Fruit fly (Drosophila melanogaster) whole organism, embryonic: ENCODE results near the gene Pdxk.
A peak's percentile ranks its signal among the peaks of the same experiment; 100 is the strongest.

ENCODE experiments used
- Bdp1 ChIP-seq: fragments of 200-800 bp; sonication (Bioruptor generic); optimal IDR thresholded peaks from 3 replicates; lab custom pipeline; 2016; ENCODE audit warnings: missing biosample characterization, missing genetic modification characterization
- BtbVII ChIP-seq: fragments of 200-800 bp; sonication (Bioruptor generic); optimal IDR thresholded peaks from 3 replicates; lab custom pipeline; 2017; ENCODE audit warnings: missing biosample characterization, mild to moderate bottlenecking, missing genetic modification characterization
- CG11247 ChIP-seq: fragments of 200-800 bp; sonication (Bioruptor generic); IDR thresholded peaks from 2 replicates; pipeline ENCODE4 v1.3.6; 2022; ENCODE audit warnings: missing biosample characterization, missing genetic modification characterization
- CG12155 ChIP-seq: fragments of 200-800 bp; sonication (Bioruptor generic); optimal IDR thresholded peaks from 3 replicates; lab custom pipeline; 2016; ENCODE audit warnings: missing biosample characterization, missing genetic modification characterization
- CG17612 ChIP-seq: fragments of 200-800 bp; sonication (Bioruptor generic); IDR thresholded peaks from 2 replicates; pipeline ENCODE4 v1.3.6; 2022; ENCODE audit warnings: missing biosample characterization, missing genetic modification characterization
- CG18262 ChIP-seq: fragments of 200-800 bp; optimal IDR thresholded peaks from 3 replicates; lab custom pipeline; 2019; ENCODE audit warnings: missing biosample characterization, mild to moderate bottlenecking, missing genetic modification characterization, moderate library complexity
- CG2129 ChIP-seq: fragments of 200-800 bp; sonication (Bioruptor generic); IDR thresholded peaks from 2 replicates; pipeline ENCODE4 v1.3.6; 2022; ENCODE audit warnings: missing biosample characterization, missing genetic modification characterization; ENCODE audit not compliant: partially characterized antibody
- CG31441 ChIP-seq: fragments of 200-800 bp; sonication (Bioruptor generic); IDR thresholded peaks from 2 replicates; pipeline ENCODE4 v1.3.6; 2022; ENCODE audit warnings: missing biosample characterization, missing genetic modification characterization
- CG5245 ChIP-seq: fragments of 200-800 bp; sonication (Bioruptor generic); optimal IDR thresholded peaks from 3 replicates; lab custom pipeline; 2016; ENCODE audit warnings: missing biosample characterization, missing genetic modification characterization
- CG6765 ChIP-seq: fragments of 200-800 bp; sonication (Bioruptor generic); optimal IDR thresholded peaks from 3 replicates; lab custom pipeline; 2017; ENCODE audit warnings: missing biosample characterization, mild to moderate bottlenecking, missing genetic modification characterization
- CG6791 ChIP-seq: fragments of 200-800 bp; sonication (Bioruptor generic); IDR thresholded peaks from 3 replicates; pipeline ENCODE4 v1.3.6; 2022; ENCODE audit warnings: missing biosample characterization, missing genetic modification characterization; ENCODE audit not compliant: partially characterized antibody
- CG7928 ChIP-seq: fragments of 200-800 bp; sonication (Bioruptor generic); optimal IDR thresholded peaks from 2 replicates; lab custom pipeline; 2017; ENCODE audit warnings: missing biosample characterization, mild to moderate bottlenecking, missing genetic modification characterization
- CG7963 ChIP-seq: fragments of 200-800 bp; sonication (Bioruptor generic); IDR thresholded peaks from 3 replicates; pipeline ENCODE4 v1.3.6; 2022; ENCODE audit warnings: missing biosample characterization, missing genetic modification characterization; ENCODE audit not compliant: partially characterized antibody
- D ChIP-seq, 2 experiments: fragments of 200-800 bp in 1 of 2; fragments of >200 bp in 1 of 2; sonication (Bioruptor generic) in 1 of 2; optimal IDR thresholded peaks; 2 replicates in 1 of 2; 3 replicates in 1 of 2; lab custom pipeline; 2017; ENCODE audit warnings: mild to moderate bottlenecking in 1 of 2, missing biosample characterization in 1 of 2, missing genetic modification characterization in 1 of 2, missing genetic modification reagents in 1 of 2
- Dp ChIP-seq: fragments of 200-800 bp; sonication (Bioruptor generic); optimal IDR thresholded peaks from 2 replicates; lab custom pipeline; 2018; ENCODE audit warnings: missing biosample characterization, mild to moderate bottlenecking, missing genetic modification characterization, moderate library complexity
- Elba2 ChIP-seq: fragments of 200-800 bp; sonication (Bioruptor generic); optimal IDR thresholded peaks from 3 replicates; lab custom pipeline; 2016; ENCODE audit warnings: missing biosample characterization, missing genetic modification characterization
- HLH3B ChIP-seq: fragments of 200-800 bp; sonication (Bioruptor generic); IDR thresholded peaks from 2 replicates; pipeline ENCODE4 v1.3.6; 2022; ENCODE audit warnings: missing biosample characterization, missing genetic modification characterization
- Hr51 ChIP-seq, 2 experiments: fragments of 200-800 bp; sonication (Bioruptor generic); optimal IDR thresholded peaks; 2 replicates in 1 of 2; 3 replicates in 1 of 2; lab custom pipeline; 2016 to 2018; ENCODE audit warnings: missing biosample characterization in 2 of 2, missing genetic modification characterization in 2 of 2, mild to moderate bottlenecking in 1 of 2, moderate library complexity in 1 of 2
- Hr78 ChIP-seq, 2 experiments: fragments of 200-800 bp in 1 of 2; fragments of >200 bp in 1 of 2; sonication (Bioruptor generic) in 1 of 2; optimal IDR thresholded peaks; 2 replicates each; lab custom pipeline; 2017 to 2019; ENCODE audit warnings: missing biosample characterization in 2 of 2, missing genetic modification characterization in 2 of 2, mild to moderate bottlenecking in 1 of 2, moderate library complexity in 1 of 2
- Lpt ChIP-seq: fragments of >200 bp; optimal IDR thresholded peaks from 2 replicates; lab custom pipeline; 2018; ENCODE audit warnings: missing biosample characterization, missing genetic modification characterization
- Max ChIP-seq: fragments of 200-800 bp; sonication (Bioruptor generic); optimal IDR thresholded peaks from 2 replicates; lab custom pipeline; 2016; ENCODE audit warnings: missing biosample characterization, mild to moderate bottlenecking, missing genetic modification characterization
- Meics ChIP-seq: fragments of 200-800 bp; sonication (Bioruptor generic); optimal IDR thresholded peaks from 2 replicates; lab custom pipeline; 2017; ENCODE audit warnings: missing biosample characterization, mild to moderate bottlenecking, missing genetic modification characterization
- NFAT ChIP-seq: fragments of 200-800 bp; sonication (Bioruptor generic); IDR thresholded peaks from 2 replicates; pipeline ENCODE4 v1.3.6; 2022; ENCODE audit warnings: missing biosample characterization, missing genetic modification characterization
- Rfx ChIP-seq: fragments of 200-800 bp; sonication (Bioruptor generic); IDR thresholded peaks from 2 replicates; pipeline ENCODE4 v1.3.6; 2022; ENCODE audit warnings: missing biosample characterization, missing genetic modification characterization
- Scr ChIP-seq: fragments of 200-800 bp; sonication (Bioruptor generic); IDR thresholded peaks from 2 replicates; pipeline ENCODE4 v1.3.6; 2022; ENCODE audit warnings: missing biosample characterization, missing genetic modification characterization; ENCODE audit not compliant: partially characterized antibody
- Vsx1 ChIP-seq: fragments of 200-800 bp; sonication (Bioruptor generic); optimal IDR thresholded peaks from 2 replicates; lab custom pipeline; 2017; ENCODE audit warnings: missing biosample characterization, mild to moderate bottlenecking, missing genetic modification characterization, missing genetic modification reagents
- bab2 ChIP-seq: fragments of 200-800 bp; sonication (Bioruptor generic); optimal IDR thresholded peaks from 2 replicates; lab custom pipeline; 2016; ENCODE audit warnings: missing biosample characterization, missing genetic modification characterization
- bigmax ChIP-seq: fragments of 200-800 bp; sonication (Bioruptor generic); optimal IDR thresholded peaks from 2 replicates; lab custom pipeline; 2018; ENCODE audit warnings: missing biosample characterization, mild to moderate bottlenecking, missing genetic modification characterization
- cg ChIP-seq: fragments of 200-800 bp; sonication (Bioruptor generic); optimal IDR thresholded peaks from 3 replicates; lab custom pipeline; 2019; ENCODE audit warnings: missing biosample characterization, mild to moderate bottlenecking, missing genetic modification characterization, moderate library complexity
- chinmo ChIP-seq: fragments of 200-800 bp; sonication (Bioruptor generic); IDR thresholded peaks from 4 replicates; pipeline ENCODE4 v1.3.6; 2022; ENCODE audit warnings: missing biosample characterization, missing genetic modification characterization; ENCODE audit not compliant: partially characterized antibody
- crc ChIP-seq: fragments of 200-800 bp; sonication (Bioruptor generic); optimal IDR thresholded peaks from 2 replicates; lab custom pipeline; 2016; ENCODE audit warnings: missing biosample characterization, missing genetic modification characterization
- disco-r ChIP-seq: fragments of 200-800 bp; sonication (Bioruptor generic); optimal IDR thresholded peaks from 2 replicates; lab custom pipeline; 2016; ENCODE audit warnings: missing biosample characterization, missing genetic modification characterization
- en ChIP-seq: fragments of 200-800 bp; sonication (Bioruptor generic); optimal IDR thresholded peaks from 2 replicates; lab custom pipeline; 2016; ENCODE audit warnings: missing biosample characterization, missing genetic modification characterization
- eve ChIP-seq, 2 experiments: fragments of >200 bp; optimal IDR thresholded peaks; 2 replicates each; lab custom pipeline; 2017; ENCODE audit warnings: missing biosample characterization in 2 of 2, missing genetic modification characterization in 2 of 2
- grn ChIP-seq: fragments of 200-800 bp; sonication (Bioruptor generic); optimal IDR thresholded peaks from 3 replicates; lab custom pipeline; 2017; ENCODE audit warnings: missing biosample characterization, missing genetic modification characterization
- gsb ChIP-seq: fragments of 200-800 bp; sonication (Bioruptor generic); IDR thresholded peaks from 2 replicates; pipeline ENCODE4 v1.3.6; 2022; ENCODE audit warnings: missing biosample characterization, missing genetic modification characterization
- h ChIP-seq: fragments of >200 bp; optimal IDR thresholded peaks from 2 replicates; lab custom pipeline; 2017
- hb ChIP-seq: fragments of 200-800 bp; sonication (Bioruptor generic); IDR thresholded peaks from 3 replicates; pipeline ENCODE4 v1.3.6; 2022; ENCODE audit warnings: missing biosample characterization, missing genetic modification characterization; ENCODE audit not compliant: partially characterized antibody
- mirr ChIP-seq: fragments of 200-800 bp; sonication (Bioruptor generic); optimal IDR thresholded peaks from 3 replicates; lab custom pipeline; 2018; ENCODE audit warnings: missing biosample characterization, mild to moderate bottlenecking, missing genetic modification characterization
- nerfin-2 ChIP-seq: fragments of 200-800 bp; sonication (Bioruptor generic); IDR thresholded peaks from 2 replicates; pipeline ENCODE4 v1.3.6; 2022; ENCODE audit warnings: missing biosample characterization, missing genetic modification characterization; ENCODE audit not compliant: partially characterized antibody
- pfk ChIP-seq: fragments of 200-800 bp; sonication (Bioruptor generic); optimal IDR thresholded peaks from 2 replicates; lab custom pipeline; 2018; ENCODE audit warnings: missing biosample characterization, mild to moderate bottlenecking, missing genetic modification characterization, moderate library complexity
- psq ChIP-seq: fragments of 200-800 bp; sonication (Bioruptor generic); optimal IDR thresholded peaks from 2 replicates; lab custom pipeline; 2017; ENCODE audit warnings: missing biosample characterization, missing genetic modification characterization
- ro ChIP-seq: fragments of 200-800 bp; sonication (Bioruptor generic); IDR thresholded peaks from 2 replicates; pipeline ENCODE4 v1.3.6; 2022; ENCODE audit warnings: missing biosample characterization, missing genetic modification characterization
- shn ChIP-seq: fragments of 200-800 bp; sonication (Bioruptor generic); optimal IDR thresholded peaks from 3 replicates; lab custom pipeline; 2016; ENCODE audit warnings: missing biosample characterization, missing genetic modification characterization
- sna ChIP-seq: fragments of 200-800 bp; sonication (Bioruptor generic); IDR thresholded peaks from 2 replicates; pipeline ENCODE4 v1.3.6; 2022; ENCODE audit warnings: missing biosample characterization, missing genetic modification characterization; ENCODE audit not compliant: partially characterized antibody
- sug ChIP-seq: fragments of 200-800 bp; optimal IDR thresholded peaks from 2 replicates; lab custom pipeline; 2019; ENCODE audit warnings: missing biosample characterization, mild to moderate bottlenecking, missing genetic modification characterization, moderate library complexity
- tna ChIP-seq: fragments of 200-800 bp; sonication (Bioruptor generic); IDR thresholded peaks from 2 replicates; pipeline ENCODE4 v1.3.6; 2022; ENCODE audit warnings: missing biosample characterization, missing genetic modification characterization; ENCODE audit not compliant: partially characterized antibody
- unpg ChIP-seq: fragments of 200-800 bp; sonication (Bioruptor generic); optimal IDR thresholded peaks from 3 replicates; lab custom pipeline; 2018; ENCODE audit warnings: missing biosample characterization, mild to moderate bottlenecking, missing genetic modification characterization, moderate library complexity

The Pdxk gene

DNA sequence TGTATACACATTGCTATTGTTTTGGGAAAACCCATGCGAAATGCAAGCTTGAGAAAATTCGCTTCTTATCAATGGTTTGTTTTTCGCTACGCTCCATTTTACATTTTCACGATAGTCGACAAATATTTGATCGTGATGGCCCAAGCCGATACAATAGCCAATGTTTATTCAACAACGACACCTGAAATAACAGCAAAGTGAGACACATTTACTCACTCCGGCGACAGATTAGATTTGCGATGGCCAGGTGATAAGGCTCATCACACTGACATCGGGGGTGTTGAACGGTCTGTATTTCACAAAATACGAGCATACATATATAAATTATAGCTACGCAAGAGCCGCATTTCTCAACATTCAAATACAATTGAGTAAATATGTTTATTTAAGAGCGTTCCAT, 37.0 kb downstream of the Pdxk start (continued):
- TF ChIP-seq ro (GFP tag; lab: Robert Waterston, UW) (no peak), CG7963 (GFP tag; lab: Robert Waterston, UW) (no peak), shn (no peak), HLH3B (GFP tag; lab: Robert Waterston, UW) (peak; percentile 51; the same call in 1 of the 2 replicates), Bdp1 (GFP tag; lab: Kevin White, UChicago) (peak; percentile 18), Scr (no peak), Max (GFP tag; lab: Kevin White, UChicago) (peak; percentile 57), Vsx1 (peak; percentile 83), CG6765 (GFP tag; lab: Kevin White, UChicago) (peak; percentile 89), Hr51 (GFP tag; optimal IDR thresholded peaks at IDR 0.05; lab: Kevin White, UChicago) (peak in 1 of 2 experiments; percentile 30), disco-r (GFP tag; lab: Kevin White, UChicago) (no peak), CG2129 (GFP tag; lab: Robert Waterston, UW) (no peak), CG11247 (no peak), NFAT (GFP tag; lab: Robert Waterston, UW) (no peak), en (GFP tag; lab: Kevin White, UChicago) (no peak), CG17612 (GFP tag; lab: Robert Waterston, UW) (no peak), Lpt (GFP tag; lab: Kevin White, UChicago) (no peak), CG12155 (GFP tag; lab: Kevin White, UChicago) (no peak), hb (GFP tag; lab: Robert Waterston, UW) (no peak), bigmax (GFP tag; lab: Kevin White, UChicago) (peak; percentile 27), sna (GFP tag; lab: Robert Waterston, UW) (no peak), Meics (GFP tag; lab: Kevin White, UChicago) (peak; percentile 90), CG7928 (GFP tag; lab: Kevin White, UChicago) (peak; percentile 43), BtbVII (GFP tag; lab: Kevin White, UChicago) (peak; percentile 91), bab2 (GFP tag; lab: Kevin White, UChicago) (peak; percentile 44)

DNA sequence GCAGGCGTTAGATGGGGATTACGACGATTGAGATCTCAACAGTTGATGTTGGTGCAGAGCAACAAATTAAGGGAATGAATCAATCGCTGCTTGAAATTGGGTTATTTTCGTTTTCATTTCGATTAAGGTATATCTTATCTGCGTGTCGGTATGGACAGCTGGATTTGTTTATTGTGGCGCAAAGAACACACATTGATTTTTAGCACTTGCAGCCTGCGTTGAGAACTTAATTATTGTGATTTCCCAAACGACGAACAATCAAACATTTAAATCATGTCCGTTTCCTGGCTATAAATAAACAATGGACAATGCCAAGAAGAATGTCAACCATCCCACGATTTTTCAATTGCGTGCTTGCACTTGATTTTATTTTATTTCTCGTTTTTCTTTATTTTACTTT, 37.9 kb downstream of the Pdxk start:
- TF ChIP-seq chinmo (GFP tag; lab: Robert Waterston, UW): 0 out of 4 replicates have a peak, but pooled peaks have one; percentile 48
- peak in 1 of 2 experiments; percentile 64 for TF ChIP-seq eve (GFP tag; optimal IDR thresholded peaks at IDR 0.05; lab: Kevin White, UChicago)
- 0 out of 2 replicates have a peak, but pooled peaks have one; percentile 1 for TF ChIP-seq Rfx
- peak; percentile 21 for TF ChIP-seq mirr
- TF ChIP-seq CG6791: no peak

DNA sequence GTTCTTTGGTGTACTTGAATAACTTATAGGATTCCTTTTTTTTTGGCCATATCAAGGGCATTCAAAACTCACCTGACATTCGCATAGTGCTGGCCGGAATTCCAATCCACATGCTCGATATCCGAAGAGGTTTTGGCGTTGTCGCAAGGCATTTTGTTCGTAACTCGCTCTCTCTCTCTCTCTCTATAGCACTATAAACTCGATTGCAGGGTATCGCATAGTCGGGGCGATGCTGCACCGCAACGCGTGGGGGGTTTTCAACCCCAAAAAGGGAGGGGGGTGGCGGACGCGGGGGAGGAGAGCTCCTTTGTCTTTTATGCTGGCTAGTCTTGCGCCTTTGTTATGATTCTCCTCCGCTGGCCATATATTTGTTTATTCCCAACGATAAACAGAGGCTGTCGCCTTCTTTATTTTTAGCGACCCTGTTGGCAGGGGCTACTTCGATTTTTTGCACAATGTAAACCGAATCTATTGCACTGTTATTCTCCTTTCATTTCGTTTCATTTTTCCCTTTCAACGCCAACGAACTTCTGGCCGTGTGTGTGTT, 38.4 kb downstream of the Pdxk start:
- TF ChIP-seq CG31441 (GFP tag; lab: Robert Waterston, UW): no peak
- peak; percentile 0 for TF ChIP-seq CG18262 (tag; lab: Kevin White, UChicago)
- TF ChIP-seq nerfin-2: no peak
- TF ChIP-seq pfk (GFP tag; lab: Kevin White, UChicago): no peak
- peak; percentile 30 for TF ChIP-seq sug (tag; lab: Kevin White, UChicago)
- TF ChIP-seq h (lab: Kevin White, UChicago): no peak
- TF ChIP-seq Dp (GFP tag; lab: Kevin White, UChicago): no peak
- TF ChIP-seq psq (GFP tag; lab: Kevin White, UChicago): no peak
- no peak for TF ChIP-seq unpg (GFP tag; lab: Kevin White, UChicago)
- no peak for TF ChIP-seq tna (GFP tag; lab: Robert Waterston, UW)
- no peak for TF ChIP-seq CG5245 (GFP tag; lab: Kevin White, UChicago)
- TF ChIP-seq CG11247: 0 out of 2 replicates have a peak, but pooled peaks have one; percentile 11
- no peak for TF ChIP-seq Hr78 (GFP tag; optimal IDR thresholded peaks at IDR 0.05; lab: Kevin White, UChicago)
- no peak for TF ChIP-seq gsb (GFP tag; lab: Robert Waterston, UW)
- TF ChIP-seq Elba2 (GFP tag; lab: Kevin White, UChicago): no peak
- no peak for TF ChIP-seq D (optimal IDR thresholded peaks at IDR 0.05; lab: Kevin White, UChicago)
- TF ChIP-seq D (GFP tag; optimal IDR thresholded peaks at IDR 0.05; lab: Kevin White, UChicago): no peak
- no peak for TF ChIP-seq crc (GFP tag; lab: Kevin White, UChicago)
- TF ChIP-seq grn (GFP tag; lab: Kevin White, UChicago): no peak
- TF ChIP-seq cg: no peak
